Worm (Caenorhabditis elegans) whole organism, dauer: Measurements from ENCODE around the gene T05C12.8.

Source experiments
- unc-62 ChIP-seq: sonication (generic microtip); optimal IDR thresholded peaks from 2 replicates; lab custom pipeline; 2017; ENCODE audit warnings: missing biosample characterization, missing genetic modification reagents, missing genetic modification characterization

Gene T05C12.8

ce11 chrII:8209476-8209875, 19.1 kb upstream of the T05C12.8 start, which contains the start of gene M110.8:
TSS of gene M110.8 (minus strand) at chrII:8209576.
- no peak for TF ChIP-seq unc-62 (GFP tag; lab: Kevin White, UChicago)

- TF ChIP-seq unc-62 (GFP tag; lab: Kevin White, UChicago) = no peak
Observed at ce11 chrII:8205612-8206011, 15.3 kb upstream of the T05C12.8 start.

- TF ChIP-seq unc-62 (GFP tag; lab: Kevin White, UChicago) = no peak
Observed at ce11 chrII:8204039-8204438, 13.7 kb upstream of the T05C12.8 start, which contains the start of gene col-76. TSS of gene col-76 (plus strand) at chrII:8204339.

ce11 chrII:8199803-8200202, 9.4 kb upstream of the T05C12.8 start:
- no peak for TF ChIP-seq unc-62 (GFP tag; lab: Kevin White, UChicago)

- TF ChIP-seq unc-62 (GFP tag; lab: Kevin White, UChicago) = no peak
Observed at ce11 chrII:8198503-8198902, 8.1 kb upstream of the T05C12.8 start, which contains the start of gene qua-1. TSS of gene qua-1 (plus strand) at chrII:8198803.

- no peak for TF ChIP-seq unc-62 (GFP tag; lab: Kevin White, UChicago)
Observed at ce11 chrII:8193922-8194321, 3.6 kb upstream of the T05C12.8 start.

- no peak for TF ChIP-seq unc-62 (GFP tag; lab: Kevin White, UChicago)
Observed at ce11 chrII:8193126-8193525, 2.8 kb upstream of the T05C12.8 start, which contains the start of gene T05C12.9. TSS of gene T05C12.9 (minus strand) at chrII:8193226.

ce11 chrII:8187516-8187915, 2.8 kb downstream of the T05C12.8 start:
- TF ChIP-seq unc-62 (GFP tag; lab: Kevin White, UChicago) = no peak

ce11 chrII:8185016-8185493, 5.3 kb downstream of the T05C12.8 start, which contains the start of the genes mig-5 and cct-1:
TSS of gene mig-5 (minus strand) at chrII:8185023.
TSS of gene cct-1 (plus strand) at chrII:8185443.
- TF ChIP-seq unc-62 (GFP tag; lab: Kevin White, UChicago) = no peak

ce11 chrII:8181437-8181836, 8.9 kb downstream of the T05C12.8 start, which contains the start of gene dylt-3:
TSS of gene dylt-3 (plus strand) at chrII:8181737.
- no peak for TF ChIP-seq unc-62 (GFP tag; lab: Kevin White, UChicago)

- TF ChIP-seq unc-62 (GFP tag; lab: Kevin White, UChicago) = no peak
Observed at ce11 chrII:8180281-8180680, 10.1 kb downstream of the T05C12.8 start, which contains the start of gene T05C12.4. TSS of gene T05C12.4 (minus strand) at chrII:8180381.

ce11 chrII:8178614-8179013, 11.7 kb downstream of the T05C12.8 start:
- TF ChIP-seq unc-62 (GFP tag; lab: Kevin White, UChicago) = no peak

- TF ChIP-seq unc-62 (GFP tag; lab: Kevin White, UChicago) = no peak
Observed at ce11 chrII:8177095-8177494, 13.3 kb downstream of the T05C12.8 start, which contains the start of gene acr-14. TSS of gene acr-14 (minus strand) at chrII:8177195.

ce11 chrII:8174148-8174547, 16.2 kb downstream of the T05C12.8 start:
- TF ChIP-seq unc-62 (GFP tag; lab: Kevin White, UChicago) = no peak

- TF ChIP-seq unc-62 (GFP tag; lab: Kevin White, UChicago) = no peak
Observed at ce11 chrII:8173449-8173848, 16.9 kb downstream of the T05C12.8 start, which contains the start of the genes decr-1.3 and T05C12.1. TSS of gene decr-1.3 (minus strand) at chrII:8173549. TSS of gene T05C12.1 (plus strand) at chrII:8173680.

ce11 chrII:8170374-8170773, 20.0 kb downstream of the T05C12.8 start, which contains the start of gene T05C12.11:
TSS of gene T05C12.11 (minus strand) at chrII:8170474.
- no peak for TF ChIP-seq unc-62 (GFP tag; lab: Kevin White, UChicago)

- no peak for TF ChIP-seq unc-62 (GFP tag; lab: Kevin White, UChicago)
Observed at ce11 chrII:8169283-8169682, 21.1 kb downstream of the T05C12.8 start, which contains the start of gene T05C12.15. TSS of gene T05C12.15 (plus strand) at chrII:8169583.
